Worm (Caenorhabditis elegans) whole organism, L2 larva: ENCODE data around the gene rsp-2.

Experiments used
- R02D3.7 ChIP-seq: fragments of 150-350 bp; optimal IDR thresholded peaks from 2 replicates; lab custom pipeline; 2014; ENCODE audit warnings: missing biosample characterization, missing genetic modification characterization
- Y55F3AM.14 ChIP-seq: fragments of 200-800 bp; sonication (Bioruptor generic); optimal IDR thresholded peaks from 2 replicates; lab custom pipeline; 2018; ENCODE audit warnings: mild to moderate bottlenecking, missing genetic modification characterization, missing compliant biosample characterization
- lsy-2 ChIP-seq, 2 experiments: fragments of 150-350 bp in 1 of 2; sonication (generic microtip) in 1 of 2; optimal IDR thresholded peaks; 2 replicates each; lab custom pipeline; 2014 to 2017; ENCODE audit warnings: missing biosample characterization in 2 of 2, missing genetic modification characterization in 2 of 2
- mbf-1 ChIP-seq: sonication (generic microtip); optimal IDR thresholded peaks from 2 replicates; lab custom pipeline; 2017; ENCODE audit warnings: missing biosample characterization, missing genetic modification characterization
- unc-39 ChIP-seq: fragments of 150-350 bp; optimal IDR thresholded peaks from 2 replicates; lab custom pipeline; 2014; ENCODE audit warnings: missing biosample characterization, missing genetic modification characterization
- zag-1 ChIP-seq: fragments of 150-350 bp; optimal IDR thresholded peaks from 2 replicates; lab custom pipeline; 2014; ENCODE audit warnings: missing biosample characterization, missing genetic modification characterization

ce11 chrII:11484600-11484999 lies 31.8 kb upstream of the rsp-2 start:
- peak; percentile 48 to 88 for TF ChIP-seq lsy-2 (tag; optimal IDR thresholded peaks at IDR 0.05; lab: Kevin White, UChicago)
- TF ChIP-seq Y55F3AM.14: peak; percentile 85
- TF ChIP-seq R02D3.7 (tag; lab: Kevin White, UChicago): no peak
- no peak for TF ChIP-seq mbf-1 (tag; lab: Kevin White, UChicago)
- no peak for TF ChIP-seq unc-39 (tag; lab: Kevin White, UChicago)
- TF ChIP-seq zag-1 (tag; lab: Kevin White, UChicago): peak; percentile 1
